Worm (Caenorhabditis elegans) whole organism, L4 larva: ENCODE measurements around the gene M110.10.

Experiments
- D1046.2 ChIP-seq: fragments of 200-800 bp; sonication (Bioruptor generic); IDR thresholded peaks from 2 replicates; pipeline ENCODE4 v1.3.6; 2022; ENCODE audit warnings: missing genetic modification characterization, missing compliant biosample characterization
- F10B5.3 ChIP-seq: sonication (generic microtip); optimal IDR thresholded peaks from 2 replicates; lab custom pipeline; 2016; ENCODE audit warnings: mild to moderate bottlenecking, missing genetic modification characterization, missing compliant biosample characterization
- F26F4.8 ChIP-seq: fragments of 200-800 bp; sonication (Bioruptor generic); conservative IDR thresholded peaks from 2 replicates; pipeline ENCODE4 v1.3.6; 2022; ENCODE audit warnings: missing genetic modification characterization, missing compliant biosample characterization
- F44E2.7 ChIP-seq: fragments of 200-800 bp; sonication (Bioruptor generic); IDR thresholded peaks from 2 replicates; pipeline ENCODE4 v2.1.2; 2022; ENCODE audit warnings: missing genetic modification characterization, missing compliant biosample characterization
- T20F7.1 ChIP-seq: fragments of 200-800 bp; sonication (Bioruptor generic); optimal IDR thresholded peaks from 2 replicates; lab custom pipeline; 2018; ENCODE audit warnings: mild to moderate bottlenecking, missing genetic modification characterization, missing compliant biosample characterization
- T26A8.4 ChIP-seq: fragments of 200-800 bp; sonication (Bioruptor generic); IDR thresholded peaks from 2 replicates; pipeline ENCODE4 v1.3.6; 2022; ENCODE audit warnings: missing genetic modification characterization, missing compliant biosample characterization
- ZK337.2 ChIP-seq: fragments of 200-800 bp; sonication (Bioruptor generic); IDR thresholded peaks from 2 replicates; pipeline ENCODE4 v1.3.6; 2022; ENCODE audit warnings: missing genetic modification reagents, missing genetic modification characterization, missing compliant biosample characterization
- attf-4 ChIP-seq: sonication (generic microtip); optimal IDR thresholded peaks from 3 replicates; lab custom pipeline; 2017; ENCODE audit warnings: missing biosample characterization, missing genetic modification characterization
- ceh-32 ChIP-seq: sonication (generic microtip); optimal IDR thresholded peaks from 2 replicates; lab custom pipeline; 2016; ENCODE audit warnings: mild to moderate bottlenecking, missing genetic modification characterization, missing compliant biosample characterization; ENCODE audit not compliant: poor library complexity
- ceh-44 ChIP-seq: fragments of 200-800 bp; sonication (Bioruptor generic); IDR thresholded peaks from 2 replicates; pipeline ENCODE4 v1.3.6; 2022; ENCODE audit warnings: missing genetic modification reagents, missing genetic modification characterization, missing compliant biosample characterization
- ceh-62 ChIP-seq: sonication (generic microtip); optimal IDR thresholded peaks from 2 replicates; lab custom pipeline; 2017; ENCODE audit warnings: missing biosample characterization, missing genetic modification characterization
- ceh-82 ChIP-seq: sonication (generic microtip); optimal IDR thresholded peaks from 2 replicates; lab custom pipeline; 2017; ENCODE audit warnings: missing biosample characterization, missing genetic modification characterization
- ces-1 ChIP-seq: fragments of 150-350 bp; sonication (generic microtip); optimal IDR thresholded peaks from 4 replicates; lab custom pipeline; 2014; ENCODE audit warnings: missing biosample characterization, missing genetic modification reagents, missing genetic modification characterization
- ctbp-1 ChIP-seq: fragments of 200-800 bp; sonication (Bioruptor generic); IDR thresholded peaks from 2 replicates; pipeline ENCODE4 v1.3.6; 2022; ENCODE audit warnings: missing genetic modification reagents, missing genetic modification characterization, missing compliant biosample characterization
- daf-12 ChIP-seq: fragments of 150-350 bp; optimal IDR thresholded peaks from 2 replicates; lab custom pipeline; 2014; ENCODE audit warnings: missing biosample characterization, missing genetic modification reagents, missing genetic modification characterization
- daf-19 ChIP-seq: fragments of 200-800 bp; sonication (Bioruptor generic); conservative IDR thresholded peaks from 2 replicates; pipeline ENCODE4 v1.3.6; 2022; ENCODE audit warnings: missing genetic modification characterization, missing compliant biosample characterization
- dmd-6 ChIP-seq: fragments of 200-800 bp; sonication (Bioruptor generic); IDR thresholded peaks from 2 replicates; pipeline ENCODE4 v1.3.6; 2022; ENCODE audit warnings: missing genetic modification reagents, missing genetic modification characterization, missing compliant biosample characterization
- dmd-8 ChIP-seq: fragments of 200-800 bp; sonication (Bioruptor generic); IDR thresholded peaks from 2 replicates; pipeline ENCODE4 v1.3.6; 2022; ENCODE audit warnings: missing genetic modification characterization, missing compliant biosample characterization
- dve-1 ChIP-seq: sonication (generic microtip); optimal IDR thresholded peaks from 2 replicates; lab custom pipeline; 2017; ENCODE audit warnings: antibody characterized with exemption, mild to moderate bottlenecking, missing genetic modification characterization, missing compliant biosample characterization; ENCODE audit not compliant: insufficient read depth
- egl-43 ChIP-seq: fragments of 200-800 bp; sonication (Bioruptor generic); IDR thresholded peaks from 2 replicates; pipeline ENCODE4 v1.3.6; 2022; ENCODE audit warnings: missing genetic modification reagents, missing genetic modification characterization, missing compliant biosample characterization
- fkh-10 ChIP-seq: fragments of 150-350 bp; optimal IDR thresholded peaks from 2 replicates; lab custom pipeline; 2014; ENCODE audit warnings: missing biosample characterization, missing genetic modification reagents, missing genetic modification characterization
- gei-8 ChIP-seq: fragments of 200-800 bp; sonication (Bioruptor generic); optimal IDR thresholded peaks from 2 replicates; lab custom pipeline; 2018; ENCODE audit warnings: mild to moderate bottlenecking, missing genetic modification characterization, missing compliant biosample characterization
- hlh-11 ChIP-seq: fragments of 200-800 bp; sonication (Bioruptor generic); optimal IDR thresholded peaks from 2 replicates; lab custom pipeline; 2018; ENCODE audit warnings: mild to moderate bottlenecking, missing genetic modification characterization, missing compliant biosample characterization
- hlh-30 ChIP-seq: sonication (generic microtip); optimal IDR thresholded peaks from 2 replicates; lab custom pipeline; 2017; ENCODE audit warnings: antibody characterized with exemption, mild to moderate bottlenecking, missing genetic modification characterization, missing compliant biosample characterization; ENCODE audit not compliant: insufficient read depth
- hmg-1.1 ChIP-seq: fragments of 200-800 bp; sonication (Bioruptor generic); IDR thresholded peaks from 2 replicates; pipeline ENCODE4 v1.3.6; 2022; ENCODE audit warnings: missing genetic modification reagents, missing genetic modification characterization, missing compliant biosample characterization
- jun-1 ChIP-seq: fragments of 150-350 bp; optimal IDR thresholded peaks from 2 replicates; lab custom pipeline; 2014; ENCODE audit warnings: missing biosample characterization, missing genetic modification reagents, missing genetic modification characterization
- lin-1 ChIP-seq: fragments of 200-800 bp; sonication (Bioruptor generic); IDR thresholded peaks from 2 replicates; pipeline ENCODE4 v1.3.6; 2022; ENCODE audit warnings: missing genetic modification reagents, missing genetic modification characterization, missing compliant biosample characterization
- lin-39 ChIP-seq: fragments of 150-350 bp; optimal IDR thresholded peaks from 2 replicates; lab custom pipeline; 2014; ENCODE audit warnings: missing biosample characterization, missing genetic modification reagents, missing genetic modification characterization
- lsy-2 ChIP-seq, 2 experiments: fragments of 150-350 bp in 1 of 2; sonication (generic microtip) in 1 of 2; optimal IDR thresholded peaks; 2 replicates each; lab custom pipeline; 2014 to 2017; ENCODE audit warnings: missing biosample characterization in 2 of 2, missing genetic modification characterization in 2 of 2
- mdl-1 ChIP-seq, 2 experiments: fragments of 150-350 bp in 1 of 2; sonication (generic microtip) in 1 of 2; optimal IDR thresholded peaks; 2 replicates each; lab custom pipeline; 2014 to 2017; ENCODE audit warnings: missing biosample characterization in 2 of 2, missing genetic modification characterization in 2 of 2
- mdt-29 ChIP-seq: fragments of 200-800 bp; sonication (Bioruptor generic); IDR thresholded peaks from 2 replicates; pipeline ENCODE4 v1.3.6; 2022; ENCODE audit warnings: missing genetic modification reagents, missing genetic modification characterization, missing compliant biosample characterization
- mxl-2 ChIP-seq: fragments of 200-800 bp; sonication (Bioruptor generic); conservative IDR thresholded peaks from 2 replicates; pipeline ENCODE4 v1.3.6; 2022; ENCODE audit warnings: missing genetic modification reagents, missing genetic modification characterization, missing compliant biosample characterization
- nhr-10 ChIP-seq: fragments of 150-350 bp; optimal IDR thresholded peaks from 2 replicates; lab custom pipeline; 2014; ENCODE audit warnings: missing biosample characterization, missing genetic modification characterization
- nhr-11 ChIP-seq: fragments of 150-350 bp; optimal IDR thresholded peaks from 2 replicates; lab custom pipeline; 2014; ENCODE audit warnings: missing biosample characterization, missing genetic modification characterization
- nhr-237 ChIP-seq: sonication (generic microtip); optimal IDR thresholded peaks from 2 replicates; lab custom pipeline; 2017; ENCODE audit warnings: missing biosample characterization, missing genetic modification characterization
- nhr-25 ChIP-seq: sonication (generic microtip); optimal IDR thresholded peaks from 2 replicates; lab custom pipeline; 2017; ENCODE audit warnings: missing genetic modification characterization, mild to moderate bottlenecking, missing compliant biosample characterization, antibody characterized with exemption, moderate library complexity, borderline replicate concordance; ENCODE audit not compliant: insufficient read depth
- nhr-28 ChIP-seq: fragments of 150-350 bp; optimal IDR thresholded peaks from 2 replicates; lab custom pipeline; 2014; ENCODE audit warnings: missing biosample characterization, missing genetic modification characterization
- nhr-48 ChIP-seq: sonication (generic microtip); optimal IDR thresholded peaks from 2 replicates; lab custom pipeline; 2016; ENCODE audit warnings: mild to moderate bottlenecking, missing genetic modification characterization, missing compliant biosample characterization
- pha-4 ChIP-seq, 2 experiments: fragments of 150-350 bp in 1 of 2; fragments of 200-800 bp in 1 of 2; sonication (Bioruptor generic) in 1 of 2; IDR thresholded peaks in 1 of 2; optimal IDR thresholded peaks in 1 of 2; 2 replicates each; pipeline versions ENCODE4 v1.3.6 to Lab custom; 2014 to 2022; ENCODE audit warnings: missing genetic modification characterization in 2 of 2, missing genetic modification reagents in 2 of 2, missing biosample characterization in 1 of 2, missing compliant biosample characterization in 1 of 2
- saeg-2 ChIP-seq: fragments of 200-800 bp; sonication (Bioruptor generic); IDR thresholded peaks from 2 replicates; pipeline ENCODE4 v1.3.6; 2022; ENCODE audit warnings: missing genetic modification reagents, missing genetic modification characterization, missing compliant biosample characterization
- sdz-12 ChIP-seq: fragments of 200-800 bp; sonication (Bioruptor generic); optimal IDR thresholded peaks from 2 replicates; lab custom pipeline; 2018; ENCODE audit warnings: mild to moderate bottlenecking, missing genetic modification characterization, missing compliant biosample characterization
- skn-1 ChIP-seq: fragments of 150-350 bp; optimal IDR thresholded peaks from 2 replicates; lab custom pipeline; 2014; ENCODE audit warnings: missing biosample characterization, missing genetic modification characterization
- spr-3 ChIP-seq: fragments of 200-800 bp; sonication (Bioruptor generic); optimal IDR thresholded peaks from 2 replicates; lab custom pipeline; 2018; ENCODE audit warnings: mild to moderate bottlenecking, missing genetic modification characterization, missing compliant biosample characterization
- tag-97 ChIP-seq: fragments of 200-800 bp; sonication (Bioruptor generic); IDR thresholded peaks from 2 replicates; pipeline ENCODE4 v1.3.6; 2022; ENCODE audit warnings: missing genetic modification characterization, missing compliant biosample characterization
- tra-1 ChIP-seq: fragments of 200-800 bp; sonication (Bioruptor generic); IDR thresholded peaks from 2 replicates; pipeline ENCODE4 v1.3.6; 2022; ENCODE audit warnings: missing genetic modification reagents, missing genetic modification characterization, missing compliant biosample characterization
- unc-130 ChIP-seq: sonication (generic microtip); optimal IDR thresholded peaks from 2 replicates; lab custom pipeline; 2016; ENCODE audit warnings: missing genetic modification reagents, missing genetic modification characterization, missing compliant biosample characterization
- unc-39 ChIP-seq: sonication (generic microtip); optimal IDR thresholded peaks from 2 replicates; lab custom pipeline; 2017; ENCODE audit warnings: missing biosample characterization, missing genetic modification characterization
- zfp-2 ChIP-seq: sonication (generic microtip); optimal IDR thresholded peaks from 2 replicates; lab custom pipeline; 2016; ENCODE audit warnings: mild to moderate bottlenecking, missing genetic modification characterization, missing compliant biosample characterization
- zip-2 ChIP-seq: fragments of 150-350 bp; optimal IDR thresholded peaks from 2 replicates; lab custom pipeline; 2014; ENCODE audit warnings: missing biosample characterization, missing genetic modification characterization
- ztf-7 ChIP-seq: fragments of 150-350 bp; optimal IDR thresholded peaks from 2 replicates; lab custom pipeline; 2014; ENCODE audit warnings: missing biosample characterization, missing genetic modification characterization

Gene M110.10

DNA sequence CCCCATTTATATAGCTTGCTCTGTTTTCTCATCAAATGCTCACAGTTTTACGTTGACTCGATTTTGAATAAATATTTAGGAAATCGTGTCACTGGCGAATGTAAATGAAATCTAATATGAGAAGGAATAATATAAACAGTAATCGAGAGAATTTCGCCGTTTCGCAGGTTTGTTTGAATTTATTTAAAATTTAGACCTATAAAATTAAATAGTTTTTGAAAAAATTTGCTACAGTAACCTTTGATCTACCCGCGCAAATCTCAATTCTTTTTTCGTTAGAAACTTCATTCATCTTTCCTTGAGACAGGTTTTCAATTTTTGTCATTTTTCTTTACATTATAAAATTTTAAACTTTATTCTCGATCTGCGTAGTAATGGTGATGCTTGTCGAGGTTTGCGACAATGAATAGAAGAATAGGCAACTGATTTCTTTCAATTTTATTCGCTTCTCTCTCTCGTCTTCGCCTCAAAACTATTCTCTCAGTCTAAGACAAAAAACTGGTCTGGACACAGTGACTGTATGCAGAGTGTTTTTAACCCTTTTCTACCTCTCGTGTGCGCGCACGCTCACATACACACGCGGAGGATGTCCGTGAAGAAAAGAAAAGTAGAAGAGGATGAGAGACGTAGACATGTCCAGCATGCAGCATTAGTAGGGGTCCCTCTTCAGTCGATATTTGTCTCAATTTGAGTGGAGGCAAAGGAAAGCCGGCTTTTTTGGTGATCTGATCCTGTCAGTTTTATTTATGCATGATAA is 8.2 kb upstream of the M110.10 start, which contains the start of gene dab-1 (continued):
- TF ChIP-seq ceh-82 (tag; lab: Kevin White, UChicago) (no peak), F44E2.7 (GFP tag; lab: Robert Waterston, UW) (no peak), F10B5.3 (tag; lab: Kevin White, UChicago) (no peak), nhr-11 (tag; lab: Kevin White, UChicago) (no peak), dmd-8 (no peak), dmd-6 (GFP tag; lab: Robert Waterston, UW) (no peak), spr-3 (GFP tag; lab: Kevin White, UChicago) (no peak), F26F4.8 (GFP tag; lab: Robert Waterston, UW) (no peak), mxl-2 (GFP tag; lab: Robert Waterston, UW) (no peak), dve-1 (peak; percentile 39), ctbp-1 (GFP tag; lab: Robert Waterston, UW) (no peak), nhr-48 (tag; lab: Kevin White, UChicago) (peak; percentile 22), zip-2 (tag; lab: Kevin White, UChicago) (no peak), hlh-11 (peak; percentile 53), D1046.2 (no peak), mdt-29 (GFP tag; lab: Robert Waterston, UW) (no peak), nhr-237 (no peak), T26A8.4 (no peak), saeg-2 (no peak), hmg-1.1 (GFP tag; lab: Robert Waterston, UW) (no peak), lin-39 (tag; lab: Kevin White, UChicago) (no peak), gei-8 (GFP tag; lab: Kevin White, UChicago) (no peak), mdl-1 (tag; optimal IDR thresholded peaks at IDR 0.05; lab: Kevin White, UChicago) (peak; percentile 90 to 97), tra-1 (no peak), nhr-10 (tag; lab: Kevin White, UChicago) (no peak), jun-1 (tag; lab: Kevin White, UChicago) (no peak), lsy-2 (tag; optimal IDR thresholded peaks at IDR 0.05; lab: Kevin White, UChicago) (peak in 1 of 2 experiments; percentile 25), daf-19 (no peak), attf-4 (no peak), egl-43 (no peak), unc-39 (tag; lab: Kevin White, UChicago) (no peak), daf-12 (tag; lab: Kevin White, UChicago) (no peak), pha-4 (GFP tag; IDR thresholded peaks at IDR 0.05; lab: Robert Waterston, UW) (no peak), pha-4 (tag; optimal IDR thresholded peaks at IDR 0.05; lab: Kevin White, UChicago) (no peak), ceh-32 (no peak), ceh-44 (GFP tag; lab: Robert Waterston, UW) (no peak), unc-130 (GFP tag; lab: Kevin White, UChicago) (peak; percentile 24), ZK337.2 (GFP tag; lab: Robert Waterston, UW) (no peak), ceh-62 (no peak), T20F7.1 (no peak), hlh-30 (peak; percentile 76), fkh-10 (no peak), tag-97 (no peak), nhr-25 (tag; lab: Kevin White, UChicago) (peak; percentile 25), zfp-2 (tag; lab: Kevin White, UChicago) (no peak), nhr-28 (peak; percentile 85), ztf-7 (tag; lab: Kevin White, UChicago) (no peak), ces-1 (GFP tag; lab: Kevin White, UChicago) (no peak), skn-1 (no peak), sdz-12 (GFP tag; lab: Kevin White, UChicago) (no peak), lin-1 (no peak)
